Fruit fly (Drosophila melanogaster) whole organism, prepupa: ENCODE measurements around the gene Obp99d.
A peak's percentile ranks its signal among the peaks of the same experiment; 100 is the strongest.

Source experiments
- Blimp-1 ChIP-seq: fragments of 200-800 bp; sonication (Bioruptor generic); optimal IDR thresholded peaks from 3 replicates; lab custom pipeline; 2017; ENCODE audit warnings: missing biosample characterization, missing genetic modification characterization, mild to moderate bottlenecking, moderate library complexity, missing genetic modification reagents
- CG10631 ChIP-seq: fragments of 200-800 bp; sonication (Bioruptor generic); optimal IDR thresholded peaks from 2 replicates; lab custom pipeline; 2016; ENCODE audit warnings: missing biosample characterization, missing genetic modification characterization
- CG10669 ChIP-seq: fragments of 200-800 bp; sonication (Bioruptor generic); optimal IDR thresholded peaks from 3 replicates; lab custom pipeline; 2018; ENCODE audit warnings: missing biosample characterization, mild to moderate bottlenecking, missing genetic modification characterization, moderate library complexity
- CG11294 ChIP-seq: fragments of 200-800 bp; sonication (Bioruptor generic); IDR thresholded peaks from 2 replicates; pipeline ENCODE4 v1.3.6; 2022; ENCODE audit warnings: missing biosample characterization, missing genetic modification characterization
- CG11762 ChIP-seq: fragments of 200-800 bp; sonication (Bioruptor generic); optimal IDR thresholded peaks from 3 replicates; lab custom pipeline; 2016; ENCODE audit warnings: missing biosample characterization, missing genetic modification characterization; ENCODE audit not compliant: insufficient read depth
- CG11902 ChIP-seq: fragments of 200-800 bp; sonication (Bioruptor generic); optimal IDR thresholded peaks from 3 replicates; lab custom pipeline; 2016; ENCODE audit warnings: missing biosample characterization, missing genetic modification characterization
- CG15336 ChIP-seq: fragments of 200-800 bp; sonication (Bioruptor generic); IDR thresholded peaks from 2 replicates; pipeline ENCODE4 v1.3.6; 2022; ENCODE audit warnings: missing biosample characterization, missing genetic modification characterization
- CG1621 ChIP-seq: fragments of 200-800 bp; sonication (Bioruptor generic); optimal IDR thresholded peaks from 3 replicates; lab custom pipeline; 2018; ENCODE audit warnings: missing biosample characterization, mild to moderate bottlenecking, missing genetic modification characterization
- CG3032 ChIP-seq: fragments of 200-800 bp; optimal IDR thresholded peaks from 2 replicates; lab custom pipeline; 2019; ENCODE audit warnings: missing biosample characterization, mild to moderate bottlenecking, missing genetic modification characterization, moderate library complexity
- CG31627 ChIP-seq: fragments of 200-800 bp; sonication (Bioruptor generic); optimal IDR thresholded peaks from 3 replicates; lab custom pipeline; 2016; ENCODE audit warnings: missing biosample characterization, missing genetic modification characterization
- CG32006 ChIP-seq: fragments of 200-800 bp; sonication (Bioruptor generic); optimal IDR thresholded peaks from 3 replicates; lab custom pipeline; 2017; ENCODE audit warnings: missing biosample characterization, mild to moderate bottlenecking, missing genetic modification characterization
- CG34406 ChIP-seq: fragments of 200-800 bp; sonication (Bioruptor generic); optimal IDR thresholded peaks from 3 replicates; lab custom pipeline; 2016; ENCODE audit warnings: missing biosample characterization, missing genetic modification characterization
- CG3919 ChIP-seq: fragments of 200-800 bp; sonication (Bioruptor generic); optimal IDR thresholded peaks from 3 replicates; lab custom pipeline; 2016; ENCODE audit warnings: missing biosample characterization, missing genetic modification characterization
- CG6163 ChIP-seq: fragments of 200-800 bp; sonication (Bioruptor generic); IDR thresholded peaks from 3 replicates; pipeline ENCODE4 v1.3.6; 2022; ENCODE audit warnings: missing biosample characterization, missing genetic modification characterization
- CG6276 ChIP-seq: fragments of 200-800 bp; sonication (Bioruptor generic); optimal IDR thresholded peaks from 2 replicates; lab custom pipeline; 2017; ENCODE audit warnings: missing biosample characterization, mild to moderate bottlenecking, missing genetic modification characterization
- CG6792 ChIP-seq: fragments of 200-800 bp; sonication (Bioruptor generic); optimal IDR thresholded peaks from 3 replicates; lab custom pipeline; 2016; ENCODE audit warnings: missing biosample characterization, missing genetic modification characterization
- CG6808 ChIP-seq: fragments of 200-800 bp; sonication (Bioruptor generic); optimal IDR thresholded peaks from 3 replicates; lab custom pipeline; 2017; ENCODE audit warnings: missing biosample characterization, missing genetic modification characterization, mild to moderate bottlenecking, moderate library complexity, missing genetic modification reagents
- CG7368 ChIP-seq: fragments of 200-800 bp; sonication (Bioruptor generic); optimal IDR thresholded peaks from 3 replicates; lab custom pipeline; 2016; ENCODE audit warnings: missing biosample characterization, missing genetic modification characterization
- CG8119 ChIP-seq: fragments of 200-800 bp; sonication (Bioruptor generic); IDR thresholded peaks from 3 replicates; pipeline ENCODE4 v1.3.6; 2022; ENCODE audit warnings: missing biosample characterization, missing genetic modification characterization
- CG8319 ChIP-seq: fragments of 200-800 bp; sonication (Bioruptor generic); optimal IDR thresholded peaks from 3 replicates; lab custom pipeline; 2016; ENCODE audit warnings: missing biosample characterization, missing genetic modification characterization
- CG8632 ChIP-seq: fragments of 200-800 bp; sonication (Bioruptor generic); optimal IDR thresholded peaks from 3 replicates; lab custom pipeline; 2016; ENCODE audit warnings: missing biosample characterization, missing genetic modification characterization
- CG9139 ChIP-seq: fragments of 200-800 bp; sonication (Bioruptor generic); optimal IDR thresholded peaks from 3 replicates; lab custom pipeline; 2017; ENCODE audit warnings: missing biosample characterization, mild to moderate bottlenecking, missing genetic modification characterization
- Eip75B ChIP-seq: fragments of 200-800 bp; sonication (Bioruptor generic); optimal IDR thresholded peaks from 3 replicates; lab custom pipeline; 2016; ENCODE audit warnings: missing biosample characterization, missing genetic modification characterization
- Eip78C ChIP-seq: fragments of 200-800 bp; sonication (Bioruptor generic); peaks from one replicate; lab custom pipeline; 2016; ENCODE audit warnings: missing biosample characterization, missing genetic modification characterization
- Eip93F ChIP-seq: fragments of 200-800 bp; sonication (Bioruptor generic); optimal IDR thresholded peaks from 2 replicates; lab custom pipeline; 2016; ENCODE audit warnings: missing biosample characterization, mild to moderate bottlenecking, missing genetic modification characterization
- Hr38 ChIP-seq: sonication (Bioruptor generic); optimal IDR thresholded peaks from 2 replicates; lab custom pipeline; 2016; ENCODE audit warnings: missing biosample characterization, missing genetic modification characterization
- Hr39 ChIP-seq: fragments of 200-800 bp; sonication (Bioruptor generic); optimal IDR thresholded peaks from 2 replicates; lab custom pipeline; 2016; ENCODE audit warnings: missing biosample characterization, missing genetic modification characterization
- Hr4 ChIP-seq: fragments of 200-800 bp; sonication (Bioruptor generic); optimal IDR thresholded peaks from 3 replicates; lab custom pipeline; 2016; ENCODE audit warnings: missing biosample characterization, missing genetic modification characterization
- Met ChIP-seq: fragments of 200-800 bp; sonication (Bioruptor generic); optimal IDR thresholded peaks from 3 replicates; lab custom pipeline; 2016; ENCODE audit warnings: missing biosample characterization, missing genetic modification characterization
- OdsH ChIP-seq: fragments of 200-800 bp; sonication (Bioruptor generic); optimal IDR thresholded peaks from 3 replicates; lab custom pipeline; 2016; ENCODE audit warnings: missing biosample characterization, missing genetic modification characterization
- Smox ChIP-seq: fragments of 200-800 bp; sonication (Bioruptor generic); optimal IDR thresholded peaks from 3 replicates; lab custom pipeline; 2016; ENCODE audit warnings: missing biosample characterization, missing genetic modification characterization
- Sox14 ChIP-seq: fragments of 200-800 bp; sonication (Bioruptor generic); optimal IDR thresholded peaks from 3 replicates; lab custom pipeline; 2016; ENCODE audit warnings: missing biosample characterization, missing genetic modification characterization
- cyc ChIP-seq: fragments of 200-800 bp; sonication (Bioruptor generic); optimal IDR thresholded peaks from 3 replicates; lab custom pipeline; 2016; ENCODE audit warnings: missing biosample characterization, missing genetic modification characterization
- esn ChIP-seq: fragments of 200-800 bp; sonication (Bioruptor generic); optimal IDR thresholded peaks from 2 replicates; lab custom pipeline; 2016; ENCODE audit warnings: missing biosample characterization, mild to moderate bottlenecking, missing genetic modification characterization, moderate library complexity
- fd85E ChIP-seq: fragments of 200-800 bp; sonication (Bioruptor generic); optimal IDR thresholded peaks from 3 replicates; lab custom pipeline; 2016; ENCODE audit warnings: missing biosample characterization, missing genetic modification characterization
- lz ChIP-seq: fragments of 200-800 bp; sonication (Bioruptor generic); optimal IDR thresholded peaks from 3 replicates; lab custom pipeline; 2016; ENCODE audit warnings: missing biosample characterization, missing genetic modification characterization
- salr ChIP-seq, 2 experiments: fragments of 200-800 bp; sonication (Bioruptor generic); optimal IDR thresholded peaks; 3 replicates each; lab custom pipeline; 2016 to 2018; ENCODE audit warnings: missing biosample characterization in 2 of 2, missing genetic modification characterization in 2 of 2, mild to moderate bottlenecking in 1 of 2
- ss ChIP-seq, 2 experiments: fragments of 200-800 bp; sonication (Bioruptor generic); optimal IDR thresholded peaks; 2 replicates in 1 of 2; 3 replicates in 1 of 2; lab custom pipeline; 2017 to 2018; ENCODE audit warnings: mild to moderate bottlenecking in 2 of 2, missing biosample characterization in 2 of 2, missing genetic modification characterization in 2 of 2, moderate library complexity in 1 of 2
- svp ChIP-seq: fragments of 200-800 bp; sonication (Bioruptor generic); peaks from one replicate; lab custom pipeline; 2016; ENCODE audit warnings: missing biosample characterization, missing genetic modification characterization
- topi ChIP-seq: fragments of 200-800 bp; sonication (Bioruptor generic); optimal IDR thresholded peaks from 3 replicates; lab custom pipeline; 2016; ENCODE audit warnings: missing biosample characterization, missing genetic modification characterization

The Obp99d gene

DNA sequence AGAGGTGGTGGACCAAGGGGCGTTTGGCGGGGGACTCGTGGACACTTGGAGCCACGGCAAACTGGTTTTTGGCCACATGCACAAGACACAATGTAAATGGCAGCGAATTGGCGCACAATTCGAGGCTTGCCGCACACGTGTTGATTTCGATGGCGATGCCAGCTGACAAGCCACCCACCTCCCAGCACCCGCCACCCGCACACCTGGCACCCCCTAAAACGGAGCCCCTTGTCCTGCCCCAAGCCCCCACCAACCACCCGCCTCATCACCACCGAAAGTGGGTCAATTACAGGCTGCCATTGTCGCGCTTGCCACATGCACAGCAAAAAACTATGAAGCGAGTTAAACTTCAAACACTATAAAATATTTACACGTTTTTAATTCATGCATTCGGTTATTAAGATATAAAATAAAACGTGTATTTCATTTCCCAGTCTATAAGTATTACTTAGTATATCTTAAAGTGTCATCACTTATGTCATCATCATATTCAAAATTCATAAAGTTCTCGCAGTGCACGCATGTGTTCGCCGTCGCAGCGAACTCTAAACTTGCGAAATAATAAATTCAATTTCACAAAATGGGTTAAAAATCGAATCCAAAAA lies 43.9 kb downstream of the Obp99d start (continued):
- TF ChIP-seq svp (GFP tag; lab: Kevin White, UChicago) (peak; percentile 63), CG34406 (peak; percentile 62), Hr39 (peak; percentile 43), CG11762 (GFP tag; lab: Kevin White, UChicago) (peak; percentile 35), topi (GFP tag; lab: Kevin White, UChicago) (peak; percentile 44), cyc (GFP tag; lab: Kevin White, UChicago) (peak; percentile 39), Met (GFP tag; lab: Kevin White, UChicago) (peak; percentile 59), Eip78C (GFP tag; lab: Kevin White, UChicago) (peak; percentile 80), CG3919 (GFP tag; lab: Kevin White, UChicago) (peak; percentile 68), lz (GFP tag; lab: Kevin White, UChicago) (peak; percentile 39), CG32006 (GFP tag; lab: Kevin White, UChicago) (peak; percentile 78), CG6792 (GFP tag; lab: Kevin White, UChicago) (peak; percentile 53), CG8319 (GFP tag; lab: Kevin White, UChicago) (peak; percentile 45)

DNA sequence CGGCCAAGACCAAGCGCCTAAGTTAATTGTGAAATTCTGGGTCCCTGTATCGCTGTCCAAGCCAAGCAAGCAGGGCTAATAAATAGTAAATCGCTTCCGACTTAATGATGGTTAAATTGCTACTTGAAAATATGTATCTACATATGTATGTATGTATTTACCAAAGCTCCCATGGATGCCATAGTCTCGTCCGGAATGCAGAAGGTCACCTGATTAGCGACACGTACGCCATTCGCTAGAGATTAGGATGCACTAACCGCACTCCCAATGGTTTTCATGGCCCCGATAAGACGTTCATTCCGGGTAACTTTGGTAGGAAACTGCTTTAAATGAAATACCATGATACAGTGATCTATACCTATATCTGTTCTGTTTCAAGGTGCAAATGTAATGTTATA lies 44.4 kb downstream of the Obp99d start:
- TF ChIP-seq Hr38 (GFP tag; lab: Kevin White, UChicago) (no peak), CG7368 (no peak), CG3919 (GFP tag; lab: Kevin White, UChicago) (no peak), CG6792 (GFP tag; lab: Kevin White, UChicago) (no peak), CG8632 (GFP tag; lab: Kevin White, UChicago) (no peak), CG10631 (no peak)

DNA sequence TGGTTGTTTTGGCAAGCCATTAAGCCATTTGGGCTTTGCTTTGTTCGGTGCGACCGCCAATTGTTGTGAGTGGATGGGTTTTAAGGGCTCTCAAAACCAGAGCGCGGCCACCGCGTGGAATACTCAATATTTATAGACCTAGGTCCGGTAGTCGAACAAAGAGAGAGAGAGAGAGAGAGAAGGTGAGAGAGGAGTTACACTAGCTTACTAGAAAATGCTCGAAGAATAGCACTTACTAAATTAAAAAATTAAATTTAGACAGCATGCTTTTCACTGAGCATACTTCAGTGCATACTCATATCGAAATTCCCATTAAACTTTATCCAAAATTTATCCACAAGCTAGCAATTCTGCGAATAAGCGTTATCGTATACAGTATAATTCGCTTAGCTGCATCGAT lies 45.7 kb downstream of the Obp99d start:
- TF ChIP-seq CG3032 (tag; lab: Kevin White, UChicago) (peak; percentile 2), CG9139 (no peak), Blimp-1 (GFP tag; lab: Kevin White, UChicago) (no peak), CG6808 (GFP tag; lab: Kevin White, UChicago) (peak; percentile 9), OdsH (GFP tag; lab: Kevin White, UChicago) (peak; percentile 22), CG3919 (GFP tag; lab: Kevin White, UChicago) (peak; percentile 17)

DNA sequence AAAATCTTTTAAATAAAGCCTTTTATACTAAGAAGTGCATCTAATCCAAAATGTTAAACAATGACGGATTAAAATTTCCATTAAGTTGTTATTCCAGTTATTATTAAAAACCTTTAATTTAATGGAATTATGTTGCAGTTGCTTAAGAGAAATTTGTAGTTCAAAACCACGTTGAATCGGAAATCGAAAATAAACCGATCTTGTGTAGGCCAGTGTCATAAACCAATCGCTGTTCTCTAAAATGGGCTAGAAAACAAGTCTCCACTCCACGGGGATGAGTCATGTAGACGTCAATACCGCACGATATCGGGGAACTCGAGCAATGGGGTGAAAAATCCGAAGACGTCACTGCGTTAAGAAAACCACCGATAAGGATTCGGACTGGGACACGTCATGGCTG lies 47.3 kb downstream of the Obp99d start:
- TF ChIP-seq CG6163 (GFP tag; lab: Robert Waterston, UW) = 0 out of 3 replicates have a peak, but pooled peaks have one; percentile 20
- peak; percentile 43 for TF ChIP-seq svp (GFP tag; lab: Kevin White, UChicago)
- no peak for TF ChIP-seq CG8119 (GFP tag; lab: Robert Waterston, UW)
- peak; percentile 44 for TF ChIP-seq Eip78C (GFP tag; lab: Kevin White, UChicago)
- peak; percentile 1 for TF ChIP-seq CG10669
- TF ChIP-seq Eip93F (GFP tag; lab: Kevin White, UChicago) = no peak
- TF ChIP-seq, all 60 proteins: peak for 4

DNA sequence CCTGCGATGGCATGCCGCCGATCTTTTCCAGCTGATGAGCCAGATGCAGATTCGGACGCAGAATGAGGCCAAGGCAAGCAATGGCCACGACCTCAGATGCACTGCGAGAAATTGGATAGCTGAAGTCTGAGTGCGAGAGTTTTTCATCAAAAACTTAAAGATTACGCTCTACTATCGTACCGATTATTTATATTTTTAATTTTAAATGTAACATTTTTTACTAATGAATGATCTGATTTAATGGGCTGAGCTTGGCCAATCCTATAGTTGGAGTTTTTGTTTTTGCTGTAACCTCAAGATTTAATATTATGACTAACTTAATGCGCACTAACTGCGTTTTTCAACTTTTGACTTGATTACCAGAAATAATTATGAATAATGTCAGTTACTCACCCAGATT lies 48.0 kb downstream of the Obp99d start:
- TF ChIP-seq CG6276 (GFP tag; lab: Kevin White, UChicago) = no peak
- no peak for TF ChIP-seq fd85E (GFP tag; lab: Kevin White, UChicago)
- no peak for TF ChIP-seq CG9139
- TF ChIP-seq CG11762 (GFP tag; lab: Kevin White, UChicago) = peak; percentile 19
- TF ChIP-seq CG6163 (GFP tag; lab: Robert Waterston, UW) = peak; percentile 62
- TF ChIP-seq CG11294 (GFP tag; lab: Robert Waterston, UW) = no peak
- TF ChIP-seq Hr4 (GFP tag; lab: Kevin White, UChicago) = peak; percentile 34
- peak; percentile 73 for TF ChIP-seq Smox
- peak; percentile 62 for TF ChIP-seq cyc (GFP tag; lab: Kevin White, UChicago)
- TF ChIP-seq CG8319 (GFP tag; lab: Kevin White, UChicago) = peak; percentile 51
- peak; percentile 41 for TF ChIP-seq CG11902 (GFP tag; lab: Kevin White, UChicago)
- TF ChIP-seq Hr38 (GFP tag; lab: Kevin White, UChicago) = no peak
- TF ChIP-seq Eip78C (GFP tag; lab: Kevin White, UChicago) = peak; percentile 91
- TF ChIP-seq esn (GFP tag; lab: Kevin White, UChicago) = peak; percentile 74
- no peak for TF ChIP-seq CG7368
- TF ChIP-seq CG32006 (GFP tag; lab: Kevin White, UChicago) = peak; percentile 55
- no peak for TF ChIP-seq CG15336 (GFP tag; lab: Robert Waterston, UW)
- TF ChIP-seq svp (GFP tag; lab: Kevin White, UChicago) = peak; percentile 89
- TF ChIP-seq salr (GFP tag; optimal IDR thresholded peaks at IDR 0.05; lab: Kevin White, UChicago) = peak in 1 of 2 experiments; percentile 36
- TF ChIP-seq OdsH (GFP tag; lab: Kevin White, UChicago) = peak; percentile 57
- TF ChIP-seq ss (GFP tag; optimal IDR thresholded peaks at IDR 0.05; lab: Kevin White, UChicago) = peak in 1 of 2 experiments; percentile 43
- 0 out of 3 replicates have a peak, but pooled peaks have one; percentile 15 for TF ChIP-seq CG8119 (GFP tag; lab: Robert Waterston, UW)
- peak; percentile 75 for TF ChIP-seq topi (GFP tag; lab: Kevin White, UChicago)
- TF ChIP-seq CG3032 (tag; lab: Kevin White, UChicago) = peak; percentile 26
- peak; percentile 8 for TF ChIP-seq CG10631
- TF ChIP-seq CG31627 = peak; percentile 56
- TF ChIP-seq Eip75B (GFP tag; lab: Kevin White, UChicago) = peak; percentile 71
- TF ChIP-seq Sox14 = no peak
- TF ChIP-seq CG1621 (tag; lab: Kevin White, UChicago) = no peak
- peak; percentile 43 for TF ChIP-seq CG34406
